Worm (Caenorhabditis elegans) whole organism, L1 larva: ENCODE results near the gene srx-98.
A peak's percentile ranks its signal among the peaks of the same experiment; 100 is the strongest.

Experiments
- C16A3.4 ChIP-seq: fragments of 150-350 bp; optimal IDR thresholded peaks from 2 replicates; lab custom pipeline; 2014; ENCODE audit warnings: missing biosample characterization, missing genetic modification characterization
- C34B4.2 ChIP-seq: sonication (generic microtip); optimal IDR thresholded peaks from 2 replicates; lab custom pipeline; 2017; ENCODE audit warnings: mild to moderate bottlenecking, missing genetic modification characterization, missing compliant biosample characterization
- F16B12.6 ChIP-seq: fragments of 150-350 bp; optimal IDR thresholded peaks from 2 replicates; lab custom pipeline; 2014; ENCODE audit warnings: missing biosample characterization, missing genetic modification characterization
- alr-1 ChIP-seq: fragments of 200-800 bp; sonication (Bioruptor generic); optimal IDR thresholded peaks from 2 replicates; lab custom pipeline; 2018; ENCODE audit warnings: borderline replicate concordance, mild to moderate bottlenecking, missing genetic modification characterization, missing compliant biosample characterization
- aly-2 ChIP-seq: fragments of 150-350 bp; optimal IDR thresholded peaks from 2 replicates; lab custom pipeline; 2014; ENCODE audit warnings: missing biosample characterization, missing genetic modification characterization
- ama-1 ChIP-seq: fragments of 150-350 bp; optimal IDR thresholded peaks from 2 replicates; lab custom pipeline; 2014
- blmp-1 ChIP-seq: fragments of 150-350 bp; optimal IDR thresholded peaks from 2 replicates; lab custom pipeline; 2014; ENCODE audit warnings: missing biosample characterization, missing genetic modification characterization
- ceh-63 ChIP-seq: fragments of 200-800 bp; sonication (Bioruptor generic); optimal IDR thresholded peaks from 2 replicates; lab custom pipeline; 2018; ENCODE audit warnings: mild to moderate bottlenecking, missing genetic modification characterization, missing compliant biosample characterization
- ceh-8 ChIP-seq: fragments of 200-800 bp; sonication (Bioruptor generic); optimal IDR thresholded peaks from 2 replicates; lab custom pipeline; 2018; ENCODE audit warnings: mild to moderate bottlenecking, missing genetic modification characterization, moderate library complexity, missing compliant biosample characterization
- ceh-88 ChIP-seq: fragments of 200-800 bp; sonication (Bioruptor generic); IDR thresholded peaks from 2 replicates; pipeline ENCODE4 v1.3.6; 2022; ENCODE audit warnings: missing genetic modification characterization, missing compliant biosample characterization
- efl-1 ChIP-seq, 4 experiments: fragments of 150-350 bp; optimal IDR thresholded peaks in 3 of 4; peaks in 1 of 4; 1 replicate in 1 of 4; 2 replicates in 3 of 4; lab custom pipeline; 2014; ENCODE audit warnings: missing biosample characterization in 2 of 4, missing genetic modification characterization in 2 of 4, missing genetic modification reagents in 2 of 4
- egl-13 ChIP-seq: sonication (generic microtip); optimal IDR thresholded peaks from 2 replicates; lab custom pipeline; 2016; ENCODE audit warnings: missing genotype, missing genetic modification reagents, missing genetic modification characterization, missing compliant biosample characterization
- elt-2 ChIP-seq: sonication (generic microtip); optimal IDR thresholded peaks from 2 replicates; lab custom pipeline; 2016; ENCODE audit warnings: missing genetic modification characterization, mild to moderate bottlenecking, inconsistent platforms, missing compliant biosample characterization, missing genetic modification reagents
- elt-3 ChIP-seq, 6 experiments: fragments of 150-350 bp in 1 of 6; sonication (generic microtip); optimal IDR thresholded peaks; 2 replicates each; lab custom pipeline; 2017 to 2018; ENCODE audit warnings: missing biosample characterization in 6 of 6, missing genetic modification characterization in 6 of 6, inconsistent platforms in 1 of 6
- ets-5 ChIP-seq: fragments of 200-800 bp; sonication (Bioruptor generic); IDR thresholded peaks from 2 replicates; pipeline ENCODE4 v1.3.6; 2022; ENCODE audit warnings: missing genetic modification characterization, missing compliant biosample characterization
- hlh-17 ChIP-seq: fragments of 200-800 bp; sonication (Bioruptor generic); optimal IDR thresholded peaks from 2 replicates; lab custom pipeline; 2018; ENCODE audit warnings: missing genetic modification characterization, mild to moderate bottlenecking, missing compliant biosample characterization, moderate library complexity, borderline replicate concordance
- hlh-4 ChIP-seq: sonication (generic microtip); optimal IDR thresholded peaks from 2 replicates; lab custom pipeline; 2016; ENCODE audit warnings: mild to moderate bottlenecking, missing genetic modification characterization, missing compliant biosample characterization
- hpl-2 ChIP-seq: fragments of 150-350 bp; optimal IDR thresholded peaks from 2 replicates; lab custom pipeline; 2014; ENCODE audit warnings: missing biosample characterization, missing genetic modification reagents, missing genetic modification characterization
- lin-13 ChIP-seq: fragments of 150-350 bp; optimal IDR thresholded peaks from 2 replicates; lab custom pipeline; 2014; ENCODE audit warnings: missing biosample characterization, missing genetic modification reagents, missing genetic modification characterization
- lin-14 ChIP-seq: fragments of 200-800 bp; sonication (Bioruptor generic); optimal IDR thresholded peaks from 2 replicates; lab custom pipeline; 2018; ENCODE audit warnings: mild to moderate bottlenecking, missing genetic modification characterization, moderate library complexity, missing compliant biosample characterization
- lin-35 ChIP-seq, 2 experiments: fragments of 150-350 bp; optimal IDR thresholded peaks; 2 replicates each; lab custom pipeline; 2014; ENCODE audit warnings: missing biosample characterization in 2 of 2, missing genetic modification characterization in 2 of 2, missing genetic modification reagents in 2 of 2
- lin-39 ChIP-seq: fragments of 150-350 bp; optimal IDR thresholded peaks from 2 replicates; lab custom pipeline; 2014; ENCODE audit warnings: missing biosample characterization, missing genetic modification reagents, missing genetic modification characterization
- nhr-19 ChIP-seq: fragments of 200-800 bp; sonication (Bioruptor generic); conservative IDR thresholded peaks from 2 replicates; pipeline ENCODE4 v1.3.6; 2022; ENCODE audit warnings: missing genetic modification characterization, missing compliant biosample characterization
- nhr-20 ChIP-seq: sonication (generic microtip); optimal IDR thresholded peaks from 2 replicates; lab custom pipeline; 2016; ENCODE audit warnings: mild to moderate bottlenecking, missing genetic modification characterization, missing compliant biosample characterization
- nhr-71 ChIP-seq: sonication (generic microtip); optimal IDR thresholded peaks from 2 replicates; lab custom pipeline; 2016; ENCODE audit warnings: mild to moderate bottlenecking, missing genetic modification characterization, moderate library complexity, missing compliant biosample characterization
- nhr-85 ChIP-seq: sonication (generic microtip); peaks from one replicate; lab custom pipeline; 2016; ENCODE audit warnings: missing genetic modification characterization, inconsistent platforms, missing compliant biosample characterization
- pax-3 ChIP-seq: fragments of 200-800 bp; sonication (Bioruptor generic); optimal IDR thresholded peaks from 2 replicates; lab custom pipeline; 2018; ENCODE audit warnings: mild to moderate bottlenecking, missing genetic modification characterization, moderate library complexity, missing compliant biosample characterization
- pqm-1 ChIP-seq: sonication (generic microtip); optimal IDR thresholded peaks from 3 replicates; lab custom pipeline; 2017; ENCODE audit warnings: missing biosample characterization, missing genetic modification characterization
- snu-23 ChIP-seq: sonication (generic microtip); optimal IDR thresholded peaks from 2 replicates; lab custom pipeline; 2016; ENCODE audit warnings: missing genetic modification characterization, missing compliant biosample characterization
- sptf-1 ChIP-seq: fragments of 150-350 bp; optimal IDR thresholded peaks from 2 replicates; lab custom pipeline; 2014; ENCODE audit warnings: missing biosample characterization, missing genetic modification characterization
- sup-37 ChIP-seq: fragments of 200-800 bp; sonication (Bioruptor generic); optimal IDR thresholded peaks from 2 replicates; lab custom pipeline; 2018; ENCODE audit warnings: mild to moderate bottlenecking, missing genetic modification characterization, missing compliant biosample characterization
- swsn-7 ChIP-seq: sonication (generic microtip); optimal IDR thresholded peaks from 2 replicates; lab custom pipeline; 2016; ENCODE audit warnings: missing genetic modification characterization, missing compliant biosample characterization
- unc-86 ChIP-seq: sonication (generic microtip); optimal IDR thresholded peaks from 2 replicates; lab custom pipeline; 2016; ENCODE audit warnings: missing genetic modification characterization, missing compliant biosample characterization
- unc-98 ChIP-seq: fragments of 200-800 bp; sonication (Bioruptor generic); IDR thresholded peaks from 2 replicates; pipeline ENCODE4 v1.3.6; 2022; ENCODE audit warnings: missing genetic modification characterization, missing compliant biosample characterization
- zag-1 ChIP-seq: fragments of 150-350 bp; optimal IDR thresholded peaks from 2 replicates; lab custom pipeline; 2014; ENCODE audit warnings: missing biosample characterization, missing genetic modification characterization
- ztf-11 ChIP-seq, 2 experiments: sonication (generic microtip); optimal IDR thresholded peaks; 2 replicates each; lab custom pipeline; 2016 to 2017; ENCODE audit warnings: missing genetic modification characterization in 2 of 2, missing biosample characterization in 1 of 2, missing compliant biosample characterization in 1 of 2
- ztf-4 ChIP-seq: fragments of 150-350 bp; optimal IDR thresholded peaks from 2 replicates; lab custom pipeline; 2014; ENCODE audit warnings: missing biosample characterization, missing genetic modification characterization

Gene srx-98

DNA sequence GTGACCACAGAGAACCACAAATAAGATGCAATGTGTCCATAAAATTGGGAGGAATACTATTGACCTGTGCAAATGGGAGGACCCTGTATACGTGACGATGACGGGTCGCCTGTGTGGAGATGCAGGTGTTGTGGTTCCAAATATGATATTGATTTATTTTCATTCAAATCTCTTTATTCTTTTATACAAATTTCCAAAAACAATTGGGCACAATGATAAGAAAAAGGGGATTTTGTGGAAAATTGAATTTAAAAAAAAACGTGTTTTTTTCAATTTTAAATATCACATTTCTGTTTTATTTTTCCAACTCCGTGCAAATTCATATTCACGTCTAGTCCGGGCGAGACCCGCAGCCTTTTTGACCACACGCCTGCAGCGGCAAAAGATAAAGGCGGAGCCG, 4.3 kb upstream of the srx-98 start, which contains the start of gene F19B10.2:
F19B10.2 (plus strand) TSS at position 301 of the 400 bp plus-strand sequence.
- no peak for TF ChIP-seq zag-1 (tag; lab: Kevin White, UChicago)
- TF ChIP-seq ceh-88 (GFP tag; lab: Robert Waterston, UW): no peak
- TF ChIP-seq efl-1 (optimal IDR thresholded peaks at IDR 0.05; lab: Kevin White, UChicago): no peak
- no peak for TF ChIP-seq efl-1 (GFP tag; optimal IDR thresholded peaks at IDR 0.05 in 1 of 2; lab: Kevin White, UChicago)

- TF ChIP-seq ceh-63: no peak
- no peak for TF ChIP-seq hlh-17 (GFP tag; lab: Kevin White, UChicago)
Measured at ce11 chrII:3673493-3673892, 2.6 kb upstream of the srx-98 start, which contains the start of gene sea-1. sea-1 (minus strand) TSS chrII:3673593.

ce11 chrII:3669315-3669714, 1.5 kb downstream of the srx-98 start, which contains the start of gene srx-97:
srx-97 (minus strand) TSS chrII:3669415.
- TF ChIP-seq swsn-7 (tag; lab: Kevin White, UChicago) (no peak), elt-3 (tag; optimal IDR thresholded peaks at IDR 0.05; lab: Kevin White, UChicago) (no peak)

ce11 chrII:3665181-3665580, 5.7 kb downstream of the srx-98 start:
- TF ChIP-seq C34B4.2 (tag; lab: Kevin White, UChicago) (no peak), nhr-19 (GFP tag; lab: Robert Waterston, UW) (no peak), ama-1 (no peak), C16A3.4 (tag; lab: Kevin White, UChicago) (no peak), elt-3 (tag; optimal IDR thresholded peaks at IDR 0.05; lab: Kevin White, UChicago) (no peak), ceh-88 (GFP tag; lab: Robert Waterston, UW) (no peak), unc-86 (no peak), lin-39 (tag; lab: Kevin White, UChicago) (no peak), F16B12.6 (tag; lab: Kevin White, UChicago) (no peak), ztf-11 (tag; optimal IDR thresholded peaks at IDR 0.05; lab: Kevin White, UChicago) (no peak), unc-98 (GFP tag; lab: Robert Waterston, UW) (no peak), hlh-4 (tag; lab: Kevin White, UChicago) (no peak), zag-1 (tag; lab: Kevin White, UChicago) (no peak), aly-2 (no peak), nhr-71 (tag; lab: Kevin White, UChicago) (no peak), ets-5 (GFP tag; lab: Robert Waterston, UW) (no peak), snu-23 (GFP tag; lab: Kevin White, UChicago) (no peak), nhr-20 (tag; lab: Kevin White, UChicago) (no peak)

DNA sequence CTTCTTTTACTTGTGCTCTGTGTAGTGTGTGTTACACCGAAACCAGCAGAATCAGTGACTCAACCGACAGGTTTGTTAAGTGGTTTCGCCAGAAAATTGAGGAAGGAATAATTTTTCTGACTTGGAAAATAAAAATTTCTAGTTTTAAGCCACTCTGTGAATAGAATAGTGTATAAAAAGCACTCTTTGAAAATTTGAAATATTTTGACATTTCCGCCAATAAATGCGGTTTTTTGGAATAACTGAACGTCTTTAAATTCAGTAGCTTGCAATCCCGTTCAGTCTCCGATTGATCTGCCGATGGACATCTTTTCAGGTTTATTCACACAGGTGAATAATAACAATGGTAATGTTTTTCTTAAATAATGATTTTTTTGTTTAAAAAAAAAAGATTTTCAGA, 6.4 kb downstream of the srx-98 start, which contains the start of gene F19B10.3:
F19B10.3 (plus strand) TSS at position 301 of the 400 bp plus-strand sequence.
- TF ChIP-seq hpl-2 (GFP tag; lab: Kevin White, UChicago): no peak
- TF ChIP-seq efl-1 (optimal IDR thresholded peaks at IDR 0.05; lab: Kevin White, UChicago): no peak
- peak in 1 of 2 experiments; percentile 29 for TF ChIP-seq efl-1 (GFP tag; optimal IDR thresholded peaks at IDR 0.05 in 1 of 2; lab: Kevin White, UChicago)
- TF ChIP-seq, all 84 proteins: peak for 1

DNA sequence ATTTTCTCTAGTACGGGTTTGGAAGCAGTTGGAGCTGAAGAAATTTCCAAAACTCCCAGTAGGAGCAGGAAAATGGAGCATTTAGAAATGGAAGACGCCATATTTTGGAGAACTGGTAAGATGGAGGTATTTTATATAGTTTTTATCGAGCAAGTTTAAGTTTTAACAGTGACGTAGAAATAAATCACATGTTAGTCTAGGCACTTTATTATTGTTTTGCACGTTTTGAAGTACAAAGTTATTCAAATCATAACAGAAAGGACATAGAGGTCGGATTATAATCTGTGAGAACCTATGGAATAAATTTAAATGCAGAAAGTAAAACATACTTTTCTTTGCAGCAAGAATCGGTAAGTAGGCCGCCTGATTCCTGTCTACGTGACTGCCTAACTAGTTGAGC, 7.1 kb downstream of the srx-98 start, which contains the start of gene F19B10.6:
F19B10.6 (minus strand) TSS at position 101 of the 400 bp plus-strand sequence.
- TF ChIP-seq F16B12.6 (tag; lab: Kevin White, UChicago) (no peak), ztf-4 (no peak), blmp-1 (tag; lab: Kevin White, UChicago) (no peak), elt-3 (tag; optimal IDR thresholded peaks at IDR 0.05; lab: Kevin White, UChicago) (no peak), nhr-85 (no peak), ceh-88 (GFP tag; lab: Robert Waterston, UW) (no peak)
- TF ChIP-seq, all 84 proteins: peak for 0

DNA sequence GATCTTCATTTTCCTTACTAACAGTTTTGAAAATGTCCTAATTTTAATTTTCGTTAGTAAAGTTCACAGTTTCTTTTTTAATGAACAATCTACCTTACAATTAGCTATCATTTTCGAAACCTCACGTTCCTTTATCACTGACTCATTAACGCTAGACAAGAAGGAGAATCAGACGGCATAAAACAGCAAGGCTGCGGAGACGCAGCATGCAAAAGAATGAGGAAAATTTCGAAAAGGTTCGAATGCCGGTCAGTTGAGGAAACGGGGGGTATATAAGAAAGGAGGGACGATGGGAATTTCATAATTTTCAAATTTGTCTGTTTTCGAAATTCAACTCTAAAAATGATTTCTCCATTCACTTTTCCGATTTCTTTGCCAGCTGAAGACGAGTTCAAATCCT, 8.9 kb downstream of the srx-98 start, which contains the start of gene F19B10.13:
F19B10.13 (plus strand) TSS at position 343 of the 400 bp plus-strand sequence.
- TF ChIP-seq lin-14 (GFP tag; lab: Kevin White, UChicago) (peak; percentile 49), elt-2 (tag; lab: Kevin White, UChicago) (peak; percentile 41), C16A3.4 (tag; lab: Kevin White, UChicago) (no peak), efl-1 (optimal IDR thresholded peaks at IDR 0.05; lab: Kevin White, UChicago) (peak; percentile 20 to 29), efl-1 (GFP tag; optimal IDR thresholded peaks at IDR 0.05 in 1 of 2; lab: Kevin White, UChicago) (no peak), sptf-1 (tag; lab: Kevin White, UChicago) (no peak), pqm-1 (tag; lab: Kevin White, UChicago) (no peak), swsn-7 (tag; lab: Kevin White, UChicago) (no peak), lin-39 (tag; lab: Kevin White, UChicago) (no peak), ceh-8 (GFP tag; lab: Kevin White, UChicago) (no peak), elt-3 (tag; optimal IDR thresholded peaks at IDR 0.05; lab: Kevin White, UChicago) (peak in 1 of 6 experiments; percentile 9), ztf-11 (tag; optimal IDR thresholded peaks at IDR 0.05; lab: Kevin White, UChicago) (no peak), lin-35 (GFP tag; optimal IDR thresholded peaks at IDR 0.05; lab: Kevin White, UChicago) (peak in 1 of 2 experiments; percentile 45), sup-37 (no peak), zag-1 (tag; lab: Kevin White, UChicago) (no peak), pax-3 (no peak), lin-13 (no peak), nhr-19 (GFP tag; lab: Robert Waterston, UW) (no peak), alr-1 (tag; lab: Kevin White, UChicago) (no peak), egl-13 (tag; lab: Kevin White, UChicago) (no peak)
